Fruit fly (Drosophila melanogaster) whole organism, adult: Measurements from ENCODE around the gene Ppm1.

ENCODE experiments used
- CG11617 ChIP-seq: fragments of 200-800 bp; sonication (Bioruptor generic); optimal IDR thresholded peaks from 2 replicates; lab custom pipeline; 2017; ENCODE audit warnings: mild to moderate bottlenecking, missing biosample characterization, missing genetic modification reagents, missing genetic modification characterization
- CG12768 ChIP-seq: fragments of 200-800 bp; sonication (Bioruptor generic); optimal IDR thresholded peaks from 2 replicates; lab custom pipeline; 2017; ENCODE audit warnings: missing biosample characterization, missing genetic modification characterization, mild to moderate bottlenecking, moderate library complexity, missing genetic modification reagents
- CG14711 ChIP-seq: fragments of 200-800 bp; sonication (Bioruptor generic); optimal IDR thresholded peaks from 2 replicates; lab custom pipeline; 2018; ENCODE audit warnings: missing biosample characterization, mild to moderate bottlenecking, missing genetic modification characterization, moderate library complexity
- CG1620 ChIP-seq: fragments of 200-800 bp; sonication (Bioruptor generic); optimal IDR thresholded peaks from 2 replicates; lab custom pipeline; 2016; ENCODE audit warnings: missing biosample characterization, missing genetic modification characterization
- CG33017 ChIP-seq: fragments of 200-800 bp; sonication (Bioruptor generic); optimal IDR thresholded peaks from 2 replicates; lab custom pipeline; 2018; ENCODE audit warnings: missing biosample characterization, mild to moderate bottlenecking, missing genetic modification characterization, moderate library complexity
- CG5204 ChIP-seq: fragments of 200-800 bp; sonication (Bioruptor generic); optimal IDR thresholded peaks from 2 replicates; lab custom pipeline; 2016; ENCODE audit warnings: missing biosample characterization, missing genetic modification characterization
- CG7045 ChIP-seq: fragments of 200-800 bp; sonication (Bioruptor generic); optimal IDR thresholded peaks from 2 replicates; lab custom pipeline; 2017; ENCODE audit warnings: missing biosample characterization, mild to moderate bottlenecking, missing genetic modification characterization
- CG7101 ChIP-seq: fragments of 200-800 bp; sonication (Bioruptor generic); optimal IDR thresholded peaks from 2 replicates; lab custom pipeline; 2018; ENCODE audit warnings: missing biosample characterization, mild to moderate bottlenecking, missing genetic modification characterization, moderate library complexity
- Clk ChIP-seq: fragments of 200-800 bp; sonication (Bioruptor generic); optimal IDR thresholded peaks from 2 replicates; lab custom pipeline; 2017; ENCODE audit warnings: missing biosample characterization, missing genetic modification characterization
- Crg-1 ChIP-seq: fragments of 200-800 bp; sonication (Bioruptor generic); optimal IDR thresholded peaks from 2 replicates; lab custom pipeline; 2016; ENCODE audit warnings: missing biosample characterization, missing genetic modification characterization
- Hr96 ChIP-seq: fragments of 200-800 bp; sonication (Bioruptor generic); optimal IDR thresholded peaks from 2 replicates; lab custom pipeline; 2016; ENCODE audit warnings: missing biosample characterization, missing genetic modification characterization
- Mnt ChIP-seq: fragments of 200-800 bp; sonication (Bioruptor generic); optimal IDR thresholded peaks from 2 replicates; lab custom pipeline; 2016; ENCODE audit warnings: missing biosample characterization, mild to moderate bottlenecking, missing genetic modification characterization
- cic ChIP-seq: fragments of 200-800 bp; sonication (Bioruptor generic); optimal IDR thresholded peaks from 2 replicates; lab custom pipeline; 2017; ENCODE audit warnings: missing biosample characterization, mild to moderate bottlenecking, missing genetic modification characterization, moderate library complexity
- cnc ChIP-seq, 2 experiments: fragments of >200 bp; optimal IDR thresholded peaks; 2 replicates each; lab custom pipeline; 2017
- kay ChIP-seq: fragments of 200-800 bp; sonication (Bioruptor generic); peaks from one replicate; lab custom pipeline; 2016; ENCODE audit warnings: missing biosample characterization, missing genetic modification characterization, borderline replicate concordance
- ovo ChIP-seq: fragments of 200-800 bp; sonication (Bioruptor generic); optimal IDR thresholded peaks from 2 replicates; lab custom pipeline; 2016; ENCODE audit warnings: missing biosample characterization, missing genetic modification characterization
- tj ChIP-seq: fragments of 200-800 bp; sonication (Bioruptor generic); optimal IDR thresholded peaks from 3 replicates; lab custom pipeline; 2017; ENCODE audit warnings: missing biosample characterization, mild to moderate bottlenecking, missing genetic modification characterization, moderate library complexity
- toe ChIP-seq: fragments of 200-800 bp; sonication (Bioruptor generic); optimal IDR thresholded peaks from 2 replicates; lab custom pipeline; 2016; ENCODE audit warnings: missing biosample characterization, missing genetic modification characterization

Ppm1 gene

DNA sequence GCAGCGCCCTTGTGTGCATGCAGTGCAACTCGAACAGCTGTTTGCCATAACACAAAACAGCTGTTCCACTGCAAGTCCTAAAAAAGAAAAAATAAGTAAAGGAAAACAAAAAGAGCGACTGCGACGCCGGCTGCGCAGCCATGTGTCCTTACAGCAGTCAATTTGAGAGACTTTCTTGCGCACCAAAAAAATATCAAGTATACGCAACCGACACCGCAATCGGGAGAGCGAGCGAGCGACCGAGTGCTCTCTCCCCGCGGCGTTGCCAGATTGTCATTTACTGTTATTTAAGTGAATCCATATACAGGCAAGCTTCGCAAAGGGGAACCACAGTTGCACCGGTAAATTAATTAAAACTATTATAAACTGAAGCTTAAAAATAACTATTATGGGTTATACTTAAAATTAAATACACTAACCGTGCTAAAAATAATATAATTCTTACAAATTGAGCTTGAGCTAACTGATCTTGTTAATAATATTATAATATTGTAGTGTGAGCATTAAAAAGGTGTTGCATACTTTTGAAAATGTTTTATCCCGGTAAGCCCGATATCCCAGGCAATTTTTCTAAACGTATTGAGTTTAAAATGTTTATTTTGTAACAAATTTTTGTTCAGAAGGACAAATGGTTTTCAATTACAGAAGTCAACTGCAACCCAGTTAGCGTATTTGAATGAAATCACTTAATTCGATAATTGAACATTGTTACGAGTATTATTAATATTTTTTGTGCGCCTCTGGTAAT lies 49.0 kb downstream of the Ppm1 start:
- TF ChIP-seq tj (GFP tag; lab: Kevin White, UChicago) (no peak), CG33017 (tag; lab: Kevin White, UChicago) (peak; percentile 14), Mnt (peak; percentile 26), CG1620 (GFP tag; lab: Kevin White, UChicago) (peak; percentile 14), cnc (optimal IDR thresholded peaks at IDR 0.05; lab: Kevin White, UChicago) (no peak), CG7101 (tag; lab: Kevin White, UChicago) (peak; percentile 39), CG11617 (GFP tag; lab: Kevin White, UChicago) (peak; percentile 20), cic (GFP tag; lab: Kevin White, UChicago) (peak; percentile 7), ovo (GFP tag; lab: Kevin White, UChicago) (peak; percentile 37), CG14711 (tag; lab: Kevin White, UChicago) (no peak), CG5204 (GFP tag; lab: Kevin White, UChicago) (peak; percentile 72), CG7045 (peak; percentile 18), Crg-1 (no peak), Hr96 (peak; percentile 54), toe (peak; percentile 55), kay (GFP tag; lab: Kevin White, UChicago) (peak; percentile 76)

DNA sequence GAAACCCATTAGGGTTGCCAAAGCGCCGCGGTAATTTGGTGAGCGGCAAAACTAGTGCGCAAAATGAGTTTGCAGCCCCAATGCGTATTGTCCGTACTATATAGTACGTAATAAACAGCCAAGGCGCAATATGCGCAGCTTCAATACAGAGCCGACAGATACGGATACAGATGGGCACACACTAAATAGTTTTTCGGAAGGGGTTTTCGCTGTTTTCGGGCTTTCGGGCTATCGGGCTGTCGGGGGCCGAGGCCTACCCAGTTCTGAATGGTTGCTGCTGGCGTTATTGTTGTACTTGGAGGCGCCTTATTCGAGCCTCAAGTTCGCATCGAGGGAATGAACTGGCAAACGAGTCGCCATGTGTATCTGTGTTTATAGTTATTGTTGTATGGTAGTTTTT lies 49.5 kb downstream of the Ppm1 start:
- TF ChIP-seq CG14711 (tag; lab: Kevin White, UChicago), result peak; percentile 17
- no peak for TF ChIP-seq tj (GFP tag; lab: Kevin White, UChicago)
- TF ChIP-seq cic (GFP tag; lab: Kevin White, UChicago), result peak; percentile 35

DNA sequence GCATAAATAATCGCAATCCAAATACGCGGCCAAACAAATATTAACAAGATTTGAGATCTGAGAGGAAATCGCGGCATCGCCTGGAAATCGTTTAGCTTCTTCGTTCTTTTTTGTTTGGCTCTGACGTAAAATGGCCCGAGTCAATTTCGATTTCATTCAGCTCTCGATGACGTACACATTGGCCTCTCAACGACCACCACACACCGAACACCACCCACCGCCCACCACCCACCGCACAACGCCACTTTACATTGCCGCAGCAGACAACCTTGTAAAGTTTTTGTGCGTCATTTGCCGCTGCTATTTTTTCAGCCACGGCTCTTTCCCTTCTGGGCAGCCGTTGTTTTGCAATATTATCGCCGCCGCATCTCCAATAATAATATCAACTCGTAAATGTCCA lies 50.9 kb downstream of the Ppm1 start:
- no peak for TF ChIP-seq CG12768 (GFP tag; lab: Kevin White, UChicago)
- no peak for TF ChIP-seq CG7101 (tag; lab: Kevin White, UChicago)
- no peak for TF ChIP-seq CG5204 (GFP tag; lab: Kevin White, UChicago)
- no peak for TF ChIP-seq Hr96
- no peak for TF ChIP-seq cic (GFP tag; lab: Kevin White, UChicago)
- no peak for TF ChIP-seq Crg-1
- no peak for TF ChIP-seq tj (GFP tag; lab: Kevin White, UChicago)
- no peak for TF ChIP-seq CG7045
- TF ChIP-seq CG33017 (tag; lab: Kevin White, UChicago), result no peak
- TF ChIP-seq Clk (GFP tag; lab: Kevin White, UChicago), result no peak
